Fruit fly (Drosophila melanogaster) whole organism: ENCODE data around the gene CG31140.

ENCODE experiments used
- Dll ChIP-seq: fragments of >200 bp; optimal IDR thresholded peaks from 2 replicates; lab custom pipeline; 2017
- pan ChIP-seq: fragments of >200 bp; optimal IDR thresholded peaks from 2 replicates; lab custom pipeline; 2017
- psq ChIP-seq: fragments of >200 bp; optimal IDR thresholded peaks from 2 replicates; lab custom pipeline; 2017

DNA sequence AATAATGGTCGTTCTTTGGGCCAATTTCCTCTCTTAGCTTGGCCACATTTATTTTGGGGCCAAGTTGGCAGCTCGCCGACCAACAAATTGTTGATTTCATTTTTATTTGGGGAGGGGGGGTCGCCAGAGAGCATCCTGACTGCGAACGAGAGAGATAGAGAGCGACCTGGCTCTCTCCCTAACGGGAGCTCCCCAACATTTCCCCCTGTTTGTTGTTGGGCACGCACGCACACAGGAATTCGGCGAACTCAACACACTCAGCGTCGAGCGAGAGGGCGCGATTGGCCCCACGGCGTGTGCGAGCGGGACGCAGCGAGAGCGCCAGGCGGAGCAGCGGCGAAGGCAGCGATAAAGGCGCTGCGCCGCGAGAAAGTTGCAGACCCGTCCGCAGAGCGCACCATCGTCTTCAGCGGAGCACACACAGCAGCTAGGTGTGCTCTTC is at the start of gene CG31140:
- TF ChIP-seq psq (lab: Kevin White, UChicago) (no peak), Dll (lab: Kevin White, UChicago) (no peak), pan (lab: Kevin White, UChicago) (no peak)
